Worm (Caenorhabditis elegans): Measurements from ENCODE around the gene cyp-32A1.

cyp-32A1 gene

ce11 chrV:7781511-7781910, at the start of gene cyp-32A1:
TSS of gene cyp-32A1 (plus strand) at chrV:7781811.
- TF ChIP-seq ham-2 (GFP tag; optimal IDR thresholded peaks at IDR 0.05) = no peak
- no peak for TF ChIP-seq mls-2 (tag; optimal IDR thresholded peaks at IDR 0.05)
- no peak for TF ChIP-seq nhr-237 (tag; optimal IDR thresholded peaks at IDR 0.05)
- no peak for TF ChIP-seq nhr-76 (tag; optimal IDR thresholded peaks at IDR 0.05)
- TF ChIP-seq lin-32 (GFP tag; optimal IDR thresholded peaks at IDR 0.05) = no peak
- no peak for TF ChIP-seq mep-1 (tag; optimal IDR thresholded peaks at IDR 0.05)

- TF ChIP-seq tbx-8 (GFP tag; optimal IDR thresholded peaks at IDR 0.05) (no peak), unc-62 (GFP tag; optimal IDR thresholded peaks at IDR 0.05) (no peak), nhr-12 (tag; optimal IDR thresholded peaks at IDR 0.05) (no peak)
These were observed 48.3 kb upstream of the cyp-32A1 start for ce11 chrV:7733240-7733765.

DNA sequence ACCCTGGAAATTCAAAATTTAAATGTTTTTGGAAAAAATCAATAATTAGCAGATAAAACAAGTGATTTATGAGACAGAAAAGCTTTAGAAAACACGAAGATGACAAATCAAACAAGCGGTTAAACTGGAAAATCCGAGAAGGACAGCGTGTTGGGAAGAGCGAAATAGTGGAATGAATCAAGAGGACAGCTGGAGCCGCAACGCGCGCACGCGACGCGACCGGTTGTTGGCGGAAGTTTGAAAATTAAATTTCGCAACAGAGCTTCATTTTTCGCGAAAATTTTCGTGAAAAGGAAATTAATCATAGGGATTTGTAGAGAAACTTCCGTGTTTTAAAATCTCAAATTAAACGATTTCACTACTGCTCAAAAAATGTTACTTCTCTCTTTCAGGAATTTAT, 46.7 kb upstream of the cyp-32A1 start, which contains the start of gene clic-1:
clic-1 (minus strand) TSS at position 3 of the 400 bp plus-strand sequence.
- TF ChIP-seq nhr-76 (tag; optimal IDR thresholded peaks at IDR 0.05) = no peak
- no peak for TF ChIP-seq elt-3 (tag; optimal IDR thresholded peaks at IDR 0.05)
- peak; percentile 85 for TF ChIP-seq mep-1 (tag; optimal IDR thresholded peaks at IDR 0.05)
- TF ChIP-seq unc-120 (tag; optimal IDR thresholded peaks at IDR 0.05; ENCODE audit: poor library complexity, severe bottlenecking) = no peak
- no peak for TF ChIP-seq sem-2 (GFP tag; optimal IDR thresholded peaks at IDR 0.05)
- no peak for TF ChIP-seq flh-1 (GFP tag; optimal IDR thresholded peaks at IDR 0.05)
- TF ChIP-seq ztf-11 (tag; optimal IDR thresholded peaks at IDR 0.05) = no peak
- no peak for TF ChIP-seq zip-8 (tag; optimal IDR thresholded peaks at IDR 0.05)
- peak; percentile 32 for TF ChIP-seq mls-2 (tag; optimal IDR thresholded peaks at IDR 0.05)
- TF ChIP-seq blmp-1 (tag; optimal IDR thresholded peaks at IDR 0.05) = no peak
- peak; percentile 41 for TF ChIP-seq mab-5 (tag; optimal IDR thresholded peaks at IDR 0.05)
- peak; percentile 56 for TF ChIP-seq lsy-2 (tag; optimal IDR thresholded peaks at IDR 0.05)
- TF ChIP-seq sptf-1 (tag; optimal IDR thresholded peaks at IDR 0.05) = no peak
- TF ChIP-seq lin-13 (tag; optimal IDR thresholded peaks at IDR 0.05) = peak; percentile 30
- TF ChIP-seq drap-1 (GFP tag; optimal IDR thresholded peaks at IDR 0.05) = no peak
- TF ChIP-seq unc-39 (tag; optimal IDR thresholded peaks at IDR 0.05) = no peak
- TF ChIP-seq ceh-39 (tag; optimal IDR thresholded peaks at IDR 0.05) = peak; percentile 57
- peak; percentile 58 for TF ChIP-seq pha-4 (tag; optimal IDR thresholded peaks at IDR 0.05)
- peak; percentile 77 for TF ChIP-seq hlh-1 (tag; optimal IDR thresholded peaks at IDR 0.05)
- no peak for TF ChIP-seq nhr-28 (tag; optimal IDR thresholded peaks at IDR 0.05)
- TF ChIP-seq ham-2 (GFP tag; optimal IDR thresholded peaks at IDR 0.05) = peak; percentile 54
- TF ChIP-seq cnd-1 (tag; optimal IDR thresholded peaks at IDR 0.05) = peak; percentile 52
- TF ChIP-seq ces-1 (GFP tag; optimal IDR thresholded peaks at IDR 0.05) = peak; percentile 65
- no peak for TF ChIP-seq M03D4.4 (tag; optimal IDR thresholded peaks at IDR 0.05)
- TF ChIP-seq unc-62 (GFP tag; optimal IDR thresholded peaks at IDR 0.05) = peak; percentile 44
- TF ChIP-seq elt-1 (tag; optimal IDR thresholded peaks at IDR 0.05; ENCODE audit: borderline replicate concordance, insufficient read depth) = no peak
- no peak for TF ChIP-seq ceh-83 (GFP tag; optimal IDR thresholded peaks at IDR 0.05)
- TF ChIP-seq bed-3 (GFP tag; optimal IDR thresholded peaks at IDR 0.05) = no peak
- no peak for TF ChIP-seq nhr-2 (tag; optimal IDR thresholded peaks at IDR 0.05)
- TF ChIP-seq ceh-43 (GFP tag; optimal IDR thresholded peaks at IDR 0.05) = no peak
- TF ChIP-seq snpc-4 (tag; optimal IDR thresholded peaks at IDR 0.05) = no peak
- TF ChIP-seq lin-32 (GFP tag; optimal IDR thresholded peaks at IDR 0.05) = no peak
- TF ChIP-seq nhr-12 (tag; optimal IDR thresholded peaks at IDR 0.05) = no peak
- TF ChIP-seq nhr-237 (tag; optimal IDR thresholded peaks at IDR 0.05) = peak; percentile 74
- no peak for TF ChIP-seq tbx-8 (GFP tag; optimal IDR thresholded peaks at IDR 0.05)

ce11 chrV:7735319-7735718, 46.3 kb upstream of the cyp-32A1 start, which contains the start of gene srr-10:
TSS of gene srr-10 (plus strand) at chrV:7735619.
- no peak for TF ChIP-seq mls-2 (tag; optimal IDR thresholded peaks at IDR 0.05)
